Fruit fly (Drosophila melanogaster) S2 (cell line): ENCODE data around the gene CG11588.

Source experiments
- CG8478 ChIP-seq: fragments of >200 bp; optimal IDR thresholded peaks from 2 replicates; lab custom pipeline; 2018
- CTCF ChIP-seq, 2 experiments: fragments of >200 bp; optimal IDR thresholded peaks; 2 replicates each; lab custom pipeline; 2018

DNA sequence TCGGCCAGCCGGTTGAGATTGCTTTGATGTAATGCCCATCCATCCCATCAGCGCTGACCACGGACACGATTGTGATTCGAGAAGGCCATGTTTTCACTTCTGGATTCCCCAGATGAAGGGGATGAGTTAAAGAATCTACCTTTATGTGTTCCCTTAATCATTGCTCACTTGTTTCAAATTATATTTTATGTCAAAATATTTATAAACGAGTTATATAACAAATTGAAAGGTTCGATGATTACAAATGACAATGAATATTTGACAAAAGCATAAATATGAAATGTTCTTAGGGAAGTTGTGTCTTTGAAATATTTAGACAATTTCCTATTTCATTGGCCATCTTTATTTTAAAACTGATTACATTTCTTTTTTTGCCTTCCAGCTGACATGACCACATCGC lies 10.3 kb downstream of the CG11588 start:
- TF ChIP-seq CTCF (optimal IDR thresholded peaks at IDR 0.05; lab: Kevin White, UChicago) = no peak
- no peak for TF ChIP-seq CG8478 (lab: Kevin White, UChicago)
